Worm (Caenorhabditis elegans) whole organism, L3 larva: Measurements from ENCODE around the gene Y54G11A.19.

ENCODE experiments used
- R02D3.7 ChIP-seq: fragments of 150-350 bp; optimal IDR thresholded peaks from 2 replicates; lab custom pipeline; 2014; ENCODE audit warnings: missing biosample characterization, missing genetic modification characterization
- ZK546.5 ChIP-seq: sonication (generic microtip); optimal IDR thresholded peaks from 2 replicates; lab custom pipeline; 2017; ENCODE audit warnings: missing biosample characterization, missing genetic modification characterization
- aly-2 ChIP-seq: fragments of 150-350 bp; optimal IDR thresholded peaks from 2 replicates; lab custom pipeline; 2014; ENCODE audit warnings: missing biosample characterization, missing genetic modification characterization
- ama-1 ChIP-seq: fragments of 150-350 bp; optimal IDR thresholded peaks from 2 replicates; lab custom pipeline; 2018
- ceh-16 ChIP-seq: sonication (generic microtip); optimal IDR thresholded peaks from 2 replicates; lab custom pipeline; 2017; ENCODE audit warnings: missing biosample characterization, missing genetic modification characterization
- ceh-28 ChIP-seq: fragments of 150-350 bp; optimal IDR thresholded peaks from 2 replicates; lab custom pipeline; 2014; ENCODE audit warnings: missing biosample characterization, missing genetic modification reagents, missing genetic modification characterization
- ceh-82 ChIP-seq: fragments of 150-350 bp; optimal IDR thresholded peaks from 2 replicates; lab custom pipeline; 2014; ENCODE audit warnings: missing biosample characterization, missing genetic modification characterization
- ceh-9 ChIP-seq: sonication (generic microtip); optimal IDR thresholded peaks from 2 replicates; lab custom pipeline; 2018; ENCODE audit warnings: missing biosample characterization, missing genetic modification characterization
- daf-12 ChIP-seq: fragments of 150-350 bp; optimal IDR thresholded peaks from 2 replicates; lab custom pipeline; 2014; ENCODE audit warnings: missing biosample characterization, missing genetic modification reagents, missing genetic modification characterization
- egl-27 ChIP-seq: sonication (generic microtip); optimal IDR thresholded peaks from 4 replicates; lab custom pipeline; 2017; ENCODE audit warnings: missing biosample characterization, missing genetic modification reagents, missing genetic modification characterization
- egl-5 ChIP-seq: fragments of 150-350 bp; optimal IDR thresholded peaks from 2 replicates; lab custom pipeline; 2017; ENCODE audit warnings: missing biosample characterization, missing genetic modification reagents, missing genetic modification characterization, inconsistent platforms
- elt-1 ChIP-seq: fragments of 150-350 bp; optimal IDR thresholded peaks from 2 replicates; lab custom pipeline; 2014; ENCODE audit warnings: missing biosample characterization, missing genetic modification characterization
- elt-2 ChIP-seq: sonication (generic microtip); optimal IDR thresholded peaks from 2 replicates; lab custom pipeline; 2016; ENCODE audit warnings: missing genetic modification reagents, mild to moderate bottlenecking, missing genetic modification characterization, missing compliant biosample characterization
- elt-3 ChIP-seq, 3 experiments: fragments of 150-350 bp in 1 of 3; sonication (generic microtip) in 2 of 3; optimal IDR thresholded peaks; 2 replicates in 2 of 3; 4 replicates in 1 of 3; lab custom pipeline; 2014 to 2017; ENCODE audit warnings: missing biosample characterization in 3 of 3, missing genetic modification characterization in 3 of 3
- eor-1 ChIP-seq, 2 experiments: fragments of 150-350 bp; optimal IDR thresholded peaks; 2 replicates each; lab custom pipeline; 2014 to 2018; ENCODE audit warnings: missing biosample characterization in 2 of 2, missing genetic modification characterization in 2 of 2
- fkh-10 ChIP-seq: sonication (generic microtip); optimal IDR thresholded peaks from 2 replicates; lab custom pipeline; 2017; ENCODE audit warnings: missing biosample characterization, missing genetic modification reagents, missing genetic modification characterization
- fkh-2 ChIP-seq: fragments of 150-350 bp; optimal IDR thresholded peaks from 2 replicates; lab custom pipeline; 2014; ENCODE audit warnings: missing biosample characterization, missing genetic modification reagents, missing genetic modification characterization
- fos-1 ChIP-seq: fragments of 150-350 bp; optimal IDR thresholded peaks from 2 replicates; lab custom pipeline; 2014; ENCODE audit warnings: missing biosample characterization, missing genetic modification characterization
- hmg-11 ChIP-seq: sonication (generic microtip); optimal IDR thresholded peaks from 2 replicates; lab custom pipeline; 2016; ENCODE audit warnings: missing genetic modification characterization, missing compliant biosample characterization
- jun-1 ChIP-seq: fragments of 150-350 bp; optimal IDR thresholded peaks from 2 replicates; lab custom pipeline; 2014; ENCODE audit warnings: missing biosample characterization, missing genetic modification reagents, missing genetic modification characterization
- lin-15B ChIP-seq: fragments of 150-350 bp; optimal IDR thresholded peaks from 2 replicates; lab custom pipeline; 2014; ENCODE audit warnings: missing biosample characterization, missing genetic modification characterization
- lin-39 ChIP-seq: fragments of 150-350 bp; optimal IDR thresholded peaks from 2 replicates; lab custom pipeline; 2018; ENCODE audit warnings: missing biosample characterization, missing genetic modification reagents, missing genetic modification characterization
- lsy-12 ChIP-seq: sonication (generic microtip); optimal IDR thresholded peaks from 2 replicates; lab custom pipeline; 2016; ENCODE audit warnings: mild to moderate bottlenecking, missing genetic modification characterization, missing compliant biosample characterization
- mdl-1 ChIP-seq: fragments of 150-350 bp; optimal IDR thresholded peaks from 2 replicates; lab custom pipeline; 2014; ENCODE audit warnings: missing biosample characterization, missing genetic modification characterization
- nfya-1 ChIP-seq: sonication (generic microtip); optimal IDR thresholded peaks from 2 replicates; lab custom pipeline; 2017; ENCODE audit warnings: missing genetic modification characterization, mild to moderate bottlenecking, missing compliant biosample characterization, antibody characterized with exemption, moderate library complexity; ENCODE audit not compliant: insufficient read depth
- nhr-11 ChIP-seq: fragments of 150-350 bp; optimal IDR thresholded peaks from 2 replicates; lab custom pipeline; 2014; ENCODE audit warnings: missing biosample characterization, missing genetic modification characterization
- nhr-23 ChIP-seq: fragments of 150-350 bp; optimal IDR thresholded peaks from 2 replicates; lab custom pipeline; 2014; ENCODE audit warnings: missing biosample characterization, missing genetic modification reagents, missing genetic modification characterization
- nhr-237 ChIP-seq: fragments of 150-350 bp; optimal IDR thresholded peaks from 2 replicates; lab custom pipeline; 2014; ENCODE audit warnings: missing biosample characterization, missing genetic modification characterization
- nhr-25 ChIP-seq: sonication (generic microtip); optimal IDR thresholded peaks from 2 replicates; lab custom pipeline; 2017; ENCODE audit warnings: missing biosample characterization, missing genetic modification characterization
- nhr-28 ChIP-seq: fragments of 150-350 bp; optimal IDR thresholded peaks from 2 replicates; lab custom pipeline; 2014; ENCODE audit warnings: missing biosample characterization, missing genetic modification characterization
- nhr-43 ChIP-seq: sonication (generic microtip); optimal IDR thresholded peaks from 2 replicates; lab custom pipeline; 2016; ENCODE audit warnings: mild to moderate bottlenecking, missing genetic modification characterization, missing compliant biosample characterization; ENCODE audit not compliant: poor library complexity, severe bottlenecking
- nhr-67 ChIP-seq: fragments of 150-350 bp; optimal IDR thresholded peaks from 2 replicates; lab custom pipeline; 2014; ENCODE audit warnings: missing biosample characterization, missing genetic modification characterization
- nhr-76 ChIP-seq: fragments of 150-350 bp; sonication (generic microtip); optimal IDR thresholded peaks from 5 replicates; lab custom pipeline; 2014; ENCODE audit warnings: missing biosample characterization, missing genetic modification characterization
- nhr-77 ChIP-seq: fragments of 150-350 bp; optimal IDR thresholded peaks from 2 replicates; lab custom pipeline; 2014; ENCODE audit warnings: missing biosample characterization, missing genetic modification characterization
- pha-4 ChIP-seq: fragments of 150-350 bp; optimal IDR thresholded peaks from 2 replicates; lab custom pipeline; 2014; ENCODE audit warnings: missing biosample characterization, missing genetic modification reagents, missing genetic modification characterization
- pqm-1 ChIP-seq: fragments of 150-350 bp; optimal IDR thresholded peaks from 2 replicates; lab custom pipeline; 2017; ENCODE audit warnings: missing biosample characterization, missing genetic modification characterization, inconsistent platforms
- sea-2 ChIP-seq: fragments of 150-350 bp; sonication (generic microtip); optimal IDR thresholded peaks from 4 replicates; lab custom pipeline; 2014; ENCODE audit warnings: missing biosample characterization, missing genetic modification reagents, missing genetic modification characterization
- skn-1 ChIP-seq: fragments of 150-350 bp; optimal IDR thresholded peaks from 2 replicates; lab custom pipeline; 2014; ENCODE audit warnings: missing biosample characterization, missing genetic modification characterization
- snpc-4 ChIP-seq: fragments of 150-350 bp; optimal IDR thresholded peaks from 2 replicates; lab custom pipeline; 2014; ENCODE audit warnings: missing biosample characterization, missing genetic modification characterization
- tbx-2 ChIP-seq: sonication (generic microtip); optimal IDR thresholded peaks from 2 replicates; lab custom pipeline; 2016; ENCODE audit warnings: mild to moderate bottlenecking, missing genetic modification characterization, missing compliant biosample characterization
- unc-39 ChIP-seq: sonication (generic microtip); optimal IDR thresholded peaks from 4 replicates; lab custom pipeline; 2017; ENCODE audit warnings: missing biosample characterization, missing genetic modification characterization
- unc-62 ChIP-seq: fragments of 150-350 bp; sonication (generic microtip); optimal IDR thresholded peaks from 4 replicates; lab custom pipeline; 2014; ENCODE audit warnings: missing biosample characterization, missing genetic modification reagents, missing genetic modification characterization
- zag-1 ChIP-seq: fragments of 150-350 bp; optimal IDR thresholded peaks from 2 replicates; lab custom pipeline; 2014; ENCODE audit warnings: missing biosample characterization, missing genetic modification characterization
- ztf-11 ChIP-seq: fragments of 150-350 bp; optimal IDR thresholded peaks from 2 replicates; lab custom pipeline; 2014; ENCODE audit warnings: missing biosample characterization, missing genetic modification characterization
- ztf-4 ChIP-seq: fragments of 150-350 bp; optimal IDR thresholded peaks from 2 replicates; lab custom pipeline; 2014; ENCODE audit warnings: missing biosample characterization, missing genetic modification characterization

Y54G11A.19 gene

DNA sequence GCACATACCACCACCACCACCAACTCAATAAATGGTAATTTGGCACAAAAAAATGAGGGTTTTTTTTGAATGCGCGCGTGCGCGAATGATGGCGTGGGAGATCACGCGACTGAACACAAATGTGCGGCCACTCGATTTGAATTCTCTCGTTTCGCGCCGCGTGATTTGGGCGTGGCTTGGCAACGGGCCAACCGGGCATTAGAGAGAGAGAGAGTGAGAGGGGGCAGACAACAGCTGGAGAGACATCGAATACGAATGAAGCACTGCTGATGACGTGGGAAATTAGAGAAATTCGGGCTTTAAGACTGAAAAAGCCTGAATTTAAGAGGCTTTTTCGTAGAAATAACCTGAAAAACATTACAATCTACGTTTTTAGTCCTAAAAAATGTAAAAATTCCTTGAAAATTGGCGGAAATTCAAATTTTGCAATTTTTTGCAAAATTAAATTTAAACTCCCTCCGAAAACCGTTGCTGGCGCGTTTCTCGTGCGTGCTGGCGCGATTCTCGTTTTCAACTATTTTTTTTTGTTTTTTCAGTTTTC is 5.2 kb downstream of the Y54G11A.19 start:
- TF ChIP-seq eor-1 (tag; optimal IDR thresholded peaks at IDR 0.05; lab: Kevin White, UChicago) (peak in 1 of 2 experiments; percentile 51), elt-3 (tag; optimal IDR thresholded peaks at IDR 0.05; lab: Kevin White, UChicago) (peak in 1 of 3 experiments; percentile 58), pqm-1 (tag; lab: Kevin White, UChicago) (peak; percentile 66), nhr-76 (tag; lab: Kevin White, UChicago) (no peak), nhr-28 (no peak), jun-1 (tag; lab: Kevin White, UChicago) (peak; percentile 78), skn-1 (tag; lab: Kevin White, UChicago) (peak; percentile 68), hmg-11 (peak; percentile 89), snpc-4 (tag; lab: Kevin White, UChicago) (peak; percentile 43), tbx-2 (tag; lab: Kevin White, UChicago) (peak; percentile 88), R02D3.7 (tag; lab: Kevin White, UChicago) (peak; percentile 72), pha-4 (tag; lab: Kevin White, UChicago) (peak; percentile 66), ama-1 (peak; percentile 87), elt-1 (tag; lab: Kevin White, UChicago) (no peak), lsy-12 (tag; lab: Kevin White, UChicago) (peak; percentile 91), ceh-82 (tag; lab: Kevin White, UChicago) (peak; percentile 42), daf-12 (tag; lab: Kevin White, UChicago) (no peak), egl-27 (tag; lab: Kevin White, UChicago) (no peak), nhr-23 (tag; lab: Kevin White, UChicago) (peak; percentile 85), ceh-16 (tag; lab: Kevin White, UChicago) (no peak), egl-5 (tag; lab: Kevin White, UChicago) (no peak), fos-1 (tag; lab: Kevin White, UChicago) (no peak), nhr-25 (tag; lab: Kevin White, UChicago) (peak; percentile 96), nhr-11 (tag; lab: Kevin White, UChicago) (peak; percentile 43), ZK546.5 (tag; lab: Kevin White, UChicago) (no peak), unc-39 (no peak), ceh-9 (no peak), lin-15B (tag; lab: Kevin White, UChicago) (peak; percentile 66), sea-2 (peak; percentile 30), ztf-11 (tag; lab: Kevin White, UChicago) (no peak), ceh-28 (peak; percentile 66), nhr-67 (tag; lab: Kevin White, UChicago) (no peak), fkh-10 (GFP tag; lab: Kevin White, UChicago) (peak; percentile 51), nhr-77 (tag; lab: Kevin White, UChicago) (peak; percentile 84), elt-2 (tag; lab: Kevin White, UChicago) (peak; percentile 81), unc-62 (GFP tag; lab: Kevin White, UChicago) (peak; percentile 39), ztf-4 (no peak), mdl-1 (tag; lab: Kevin White, UChicago) (peak; percentile 79), nhr-43 (peak; percentile 89), zag-1 (tag; lab: Kevin White, UChicago) (peak; percentile 30), nhr-237 (tag; lab: Kevin White, UChicago) (no peak), lin-39 (tag; lab: Kevin White, UChicago) (peak; percentile 92), aly-2 (tag; lab: Kevin White, UChicago) (no peak), fkh-2 (tag; lab: Kevin White, UChicago) (peak; percentile 5), nfya-1 (tag; lab: Kevin White, UChicago) (peak; percentile 91)
